Worm (Caenorhabditis elegans): ENCODE results near the gene rrsr-1.

rrsr-1 gene

ce11 chrV:14447240-14447763 is 22.5 kb upstream of the rrsr-1 start, which contains the start of the genes dlat-1 and fntb-1 (continued):
- TF ChIP-seq ceh-58 (GFP tag; IDR thresholded peaks at IDR 0.05) (no peak), ztf-25 (GFP tag; IDR thresholded peaks at IDR 0.05) (no peak), nfyb-1 (GFP tag; IDR thresholded peaks at IDR 0.05) (no peak), nhr-80 (tag; optimal IDR thresholded peaks at IDR 0.05) (peak; percentile 78), nhr-120 (GFP tag; IDR thresholded peaks at IDR 0.05) (no peak), bed-1 (GFP tag; IDR thresholded peaks at IDR 0.05) (no peak), ekl-4 (GFP tag; IDR thresholded peaks at IDR 0.05) (no peak), nhr-90 (tag; optimal IDR thresholded peaks at IDR 0.05) (no peak), F39B2.1 (GFP tag; IDR thresholded peaks at IDR 0.05) (no peak), tbp1 (GFP tag; optimal IDR thresholded peaks at IDR 0.05) (no peak)

ce11 chrV:14446453-14446852 is 21.6 kb upstream of the rrsr-1 start:
- no peak for TF ChIP-seq ztf-6 (GFP tag; IDR thresholded peaks at IDR 0.05)
- TF ChIP-seq zfh-2 (GFP tag; conservative IDR thresholded peaks at IDR 0.05), result peak; percentile 56; the same call in 1 of the 2 replicates
- TF ChIP-seq ztf-25 (GFP tag; IDR thresholded peaks at IDR 0.05), result no peak
- TF ChIP-seq gei-17 (GFP tag; optimal IDR thresholded peaks at IDR 0.05), result no peak
- no peak for TF ChIP-seq lsl-1 (GFP tag; optimal IDR thresholded peaks at IDR 0.05)

- TF ChIP-seq Y79H2A.3 (GFP tag; conservative IDR thresholded peaks at IDR 0.05), result no peak
- TF ChIP-seq ceh-58 (GFP tag; IDR thresholded peaks at IDR 0.05), result no peak
- no peak for TF ChIP-seq sdz-38 (tag; optimal IDR thresholded peaks at IDR 0.05)
- no peak for TF ChIP-seq F57A8.1 (GFP tag; optimal IDR thresholded peaks at IDR 0.05)
- TF ChIP-seq F39B2.1 (GFP tag; IDR thresholded peaks at IDR 0.05), result no peak
- TF ChIP-seq attf-6 (GFP tag; IDR thresholded peaks at IDR 0.05), result no peak
- TF ChIP-seq bed-1 (GFP tag; IDR thresholded peaks at IDR 0.05), result no peak
- no peak for TF ChIP-seq ztf-25 (GFP tag; IDR thresholded peaks at IDR 0.05)
- TF ChIP-seq Y67H2A.10 (GFP tag; conservative IDR thresholded peaks at IDR 0.05), result no peak
- TF ChIP-seq ekl-4 (GFP tag; IDR thresholded peaks at IDR 0.05), result no peak
- TF ChIP-seq attf-5 (GFP tag; optimal IDR thresholded peaks at IDR 0.05), result no peak
- no peak for TF ChIP-seq Y53F4B.3 (GFP tag; IDR thresholded peaks at IDR 0.05)
Observed at ce11 chrV:14440841-14441240, 16.0 kb upstream of the rrsr-1 start, which contains the start of gene F23B12.4. F23B12.4 (plus strand) TSS chrV:14441141.

ce11 chrV:14439236-14439635 is 14.4 kb upstream of the rrsr-1 start:
- TF ChIP-seq T26A5.8 (tag; optimal IDR thresholded peaks at IDR 0.05) (no peak), ama-1 (optimal IDR thresholded peaks at IDR 0.05) (no peak), ama-1 (GFP tag; optimal IDR thresholded peaks at IDR 0.05) (no peak), snpc-1.3 (tag; optimal IDR thresholded peaks at IDR 0.05; ENCODE audit: insufficient read depth) (no peak), ceh-58 (GFP tag; IDR thresholded peaks at IDR 0.05) (no peak), F23B12.7 (tag; optimal IDR thresholded peaks at IDR 0.05; ENCODE audit: insufficient read depth) (no peak), C17E4.6 (GFP tag; IDR thresholded peaks at IDR 0.05) (no peak), Y53F4B.3 (GFP tag; IDR thresholded peaks at IDR 0.05) (no peak), lsy-27 (tag; optimal IDR thresholded peaks at IDR 0.05; ENCODE audit: borderline replicate concordance, insufficient read depth) (no peak), lsl-1 (GFP tag; optimal IDR thresholded peaks at IDR 0.05) (no peak), F22D6.2 (tag; optimal IDR thresholded peaks at IDR 0.05) (no peak), madf-6 (GFP tag; IDR thresholded peaks at IDR 0.05) (no peak), snpc-3.4 (tag; optimal IDR thresholded peaks at IDR 0.05) (no peak)

ce11 chrV:14438099-14438739 is 13.4 kb upstream of the rrsr-1 start:
- TF ChIP-seq lin-35 (GFP tag; optimal IDR thresholded peaks at IDR 0.05) (no peak), lir-1 (GFP tag; conservative IDR thresholded peaks at IDR 0.05) (no peak), F10E7.11 (tag; optimal IDR thresholded peaks at IDR 0.05) (no peak), Y53G8AR.9 (GFP tag; conservative IDR thresholded peaks at IDR 0.05) (no peak), unc-62 (GFP tag; optimal IDR thresholded peaks at IDR 0.05) (no peak)
